Worm (Caenorhabditis elegans) whole organism, late embryonic: ENCODE measurements around the gene T14B4.5.

Experiments
- C08G9.2 ChIP-seq: sonication (generic microtip); optimal IDR thresholded peaks from 2 replicates; lab custom pipeline; 2016; ENCODE audit warnings: mild to moderate bottlenecking, missing genetic modification characterization, moderate library complexity, missing compliant biosample characterization
- K02D7.2 ChIP-seq: sonication (generic microtip); optimal IDR thresholded peaks from 2 replicates; lab custom pipeline; 2017; ENCODE audit warnings: mild to moderate bottlenecking, missing genetic modification characterization, missing compliant biosample characterization
- K09A11.1 ChIP-seq: sonication (generic microtip); optimal IDR thresholded peaks from 2 replicates; lab custom pipeline; 2017; ENCODE audit warnings: antibody characterized with exemption, mild to moderate bottlenecking, missing genetic modification characterization, missing compliant biosample characterization; ENCODE audit not compliant: insufficient read depth
- Y22D7AL.16 ChIP-seq: sonication (generic microtip); optimal IDR thresholded peaks from 2 replicates; lab custom pipeline; 2016; ENCODE audit warnings: missing genetic modification characterization, missing compliant biosample characterization
- ahr-1 ChIP-seq: sonication (generic microtip); optimal IDR thresholded peaks from 2 replicates; lab custom pipeline; 2016; ENCODE audit warnings: missing genetic modification characterization, missing compliant biosample characterization
- ama-1 ChIP-seq: fragments of 150-350 bp; optimal IDR thresholded peaks from 2 replicates; lab custom pipeline; 2014
- ceh-14 ChIP-seq: sonication (generic microtip); optimal IDR thresholded peaks from 2 replicates; lab custom pipeline; 2016; ENCODE audit warnings: missing genotype, missing genetic modification characterization, missing compliant biosample characterization
- ceh-18 ChIP-seq: sonication (generic microtip); optimal IDR thresholded peaks from 2 replicates; lab custom pipeline; 2016; ENCODE audit warnings: missing genetic modification characterization, missing compliant biosample characterization
- ceh-2 ChIP-seq: sonication (generic microtip); optimal IDR thresholded peaks from 2 replicates; lab custom pipeline; 2016; ENCODE audit warnings: missing genotype, missing genetic modification characterization, missing compliant biosample characterization
- ceh-22 ChIP-seq: sonication (generic microtip); optimal IDR thresholded peaks from 2 replicates; lab custom pipeline; 2017; ENCODE audit warnings: missing biosample characterization, missing genetic modification characterization
- ceh-30 ChIP-seq: fragments of 150-350 bp; optimal IDR thresholded peaks from 2 replicates; lab custom pipeline; 2014; ENCODE audit warnings: missing biosample characterization, missing genetic modification characterization
- ceh-31 ChIP-seq: sonication (generic microtip); optimal IDR thresholded peaks from 2 replicates; lab custom pipeline; 2016; ENCODE audit warnings: missing genetic modification characterization, missing compliant biosample characterization
- ceh-34 ChIP-seq: sonication (generic microtip); optimal IDR thresholded peaks from 2 replicates; lab custom pipeline; 2016; ENCODE audit warnings: mild to moderate bottlenecking, missing genetic modification characterization, missing compliant biosample characterization
- ceh-45 ChIP-seq: fragments of 200-800 bp; sonication (Bioruptor generic); IDR thresholded peaks from 2 replicates; pipeline ENCODE4 v1.3.6; 2022; ENCODE audit warnings: missing genetic modification reagents, missing genetic modification characterization, missing compliant biosample characterization
- ceh-48 ChIP-seq: sonication (generic microtip); optimal IDR thresholded peaks from 2 replicates; lab custom pipeline; 2016; ENCODE audit warnings: missing genetic modification characterization, inconsistent platforms, missing compliant biosample characterization
- ceh-9 ChIP-seq: sonication (generic microtip); optimal IDR thresholded peaks from 2 replicates; lab custom pipeline; 2016; ENCODE audit warnings: mild to moderate bottlenecking, missing genetic modification characterization, inconsistent platforms, missing compliant biosample characterization
- che-1 ChIP-seq: sonication (generic microtip); optimal IDR thresholded peaks from 2 replicates; lab custom pipeline; 2016; ENCODE audit warnings: mild to moderate bottlenecking, missing genetic modification characterization, missing compliant biosample characterization
- dve-1 ChIP-seq: sonication (generic microtip); optimal IDR thresholded peaks from 2 replicates; lab custom pipeline; 2017; ENCODE audit warnings: antibody characterized with exemption, mild to moderate bottlenecking, missing genetic modification characterization, missing compliant biosample characterization
- elt-2 ChIP-seq: sonication (generic microtip); optimal IDR thresholded peaks from 2 replicates; lab custom pipeline; 2016; ENCODE audit warnings: missing genetic modification reagents, missing genetic modification characterization, missing compliant biosample characterization
- eyg-1 ChIP-seq: sonication (generic microtip); optimal IDR thresholded peaks from 2 replicates; lab custom pipeline; 2016; ENCODE audit warnings: missing genotype, missing genetic modification characterization, missing compliant biosample characterization
- gmeb-2 ChIP-seq: sonication (generic microtip); optimal IDR thresholded peaks from 2 replicates; lab custom pipeline; 2016; ENCODE audit warnings: missing genetic modification characterization, inconsistent platforms, missing compliant biosample characterization
- hlh-13 ChIP-seq: fragments of 200-800 bp; sonication (Bioruptor generic); optimal IDR thresholded peaks from 2 replicates; lab custom pipeline; 2018; ENCODE audit warnings: mild to moderate bottlenecking, missing genetic modification characterization, missing compliant biosample characterization
- hlh-15 ChIP-seq: sonication (generic microtip); optimal IDR thresholded peaks from 2 replicates; lab custom pipeline; 2016; ENCODE audit warnings: missing genetic modification characterization, missing compliant biosample characterization
- hlh-30 ChIP-seq: sonication (generic microtip); optimal IDR thresholded peaks from 2 replicates; lab custom pipeline; 2017; ENCODE audit warnings: antibody characterized with exemption, missing genetic modification characterization, missing compliant biosample characterization; ENCODE audit not compliant: insufficient read depth
- hlh-6 ChIP-seq: sonication (generic microtip); optimal IDR thresholded peaks from 2 replicates; lab custom pipeline; 2016; ENCODE audit warnings: missing genotype, missing genetic modification characterization, missing compliant biosample characterization
- lim-6 ChIP-seq: sonication (generic microtip); optimal IDR thresholded peaks from 2 replicates; lab custom pipeline; 2016; ENCODE audit warnings: missing genetic modification characterization, missing compliant biosample characterization
- madf-2 ChIP-seq: sonication (generic microtip); optimal IDR thresholded peaks from 2 replicates; lab custom pipeline; 2017; ENCODE audit warnings: missing genetic modification characterization, missing compliant biosample characterization
- mec-3 ChIP-seq: sonication (generic microtip); optimal IDR thresholded peaks from 2 replicates; lab custom pipeline; 2016; ENCODE audit warnings: borderline replicate concordance, missing genetic modification characterization, missing compliant biosample characterization
- nfya-1 ChIP-seq: sonication (generic microtip); optimal IDR thresholded peaks from 2 replicates; lab custom pipeline; 2017; ENCODE audit warnings: missing genetic modification characterization, mild to moderate bottlenecking, missing compliant biosample characterization, antibody characterized with exemption, moderate library complexity
- nhr-11 ChIP-seq: fragments of 150-350 bp; optimal IDR thresholded peaks from 2 replicates; lab custom pipeline; 2014; ENCODE audit warnings: missing biosample characterization, missing genetic modification characterization
- npax-4 ChIP-seq: sonication (generic microtip); optimal IDR thresholded peaks from 2 replicates; lab custom pipeline; 2016; ENCODE audit warnings: missing genetic modification characterization, missing compliant biosample characterization
- odd-2 ChIP-seq: sonication (generic microtip); optimal IDR thresholded peaks from 2 replicates; lab custom pipeline; 2017; ENCODE audit warnings: antibody characterized with exemption, mild to moderate bottlenecking, missing genetic modification characterization, missing compliant biosample characterization
- pat-9 ChIP-seq: fragments of 200-800 bp; sonication (Bioruptor generic); optimal IDR thresholded peaks from 2 replicates; lab custom pipeline; 2018; ENCODE audit warnings: mild to moderate bottlenecking, missing genetic modification characterization, moderate library complexity, missing compliant biosample characterization
- pha-4 ChIP-seq: fragments of 150-350 bp; optimal IDR thresholded peaks from 2 replicates; lab custom pipeline; 2018; ENCODE audit warnings: missing biosample characterization, missing genetic modification reagents, missing genetic modification characterization
- pqm-1 ChIP-seq: sonication (generic microtip); optimal IDR thresholded peaks from 2 replicates; lab custom pipeline; 2016; ENCODE audit warnings: missing genetic modification characterization, missing compliant biosample characterization
- pros-1 ChIP-seq: fragments of 150-350 bp; optimal IDR thresholded peaks from 2 replicates; lab custom pipeline; 2014; ENCODE audit warnings: missing biosample characterization, missing genetic modification reagents, missing genetic modification characterization
- ref-2 ChIP-seq: sonication (generic microtip); optimal IDR thresholded peaks from 2 replicates; lab custom pipeline; 2016; ENCODE audit warnings: missing genetic modification characterization, missing compliant biosample characterization
- sdc-2 ChIP-seq: sonication (generic microtip); optimal IDR thresholded peaks from 2 replicates; lab custom pipeline; 2016; ENCODE audit warnings: missing genotype, missing genetic modification characterization, missing compliant biosample characterization
- sox-4 ChIP-seq: sonication (generic microtip); optimal IDR thresholded peaks from 2 replicates; lab custom pipeline; 2017; ENCODE audit warnings: mild to moderate bottlenecking, missing genetic modification characterization, inconsistent platforms, missing compliant biosample characterization
- syd-9 ChIP-seq: sonication (generic microtip); optimal IDR thresholded peaks from 2 replicates; lab custom pipeline; 2016; ENCODE audit warnings: mild to moderate bottlenecking, missing genetic modification characterization, moderate library complexity, missing compliant biosample characterization
- tbx-2 ChIP-seq: sonication (generic microtip); optimal IDR thresholded peaks from 2 replicates; lab custom pipeline; 2016; ENCODE audit warnings: missing genetic modification characterization, missing compliant biosample characterization
- tbx-7 ChIP-seq: sonication (generic microtip); optimal IDR thresholded peaks from 2 replicates; lab custom pipeline; 2016; ENCODE audit warnings: missing genotype, missing genetic modification characterization, missing compliant biosample characterization
- ttx-3 ChIP-seq: sonication (generic microtip); optimal IDR thresholded peaks from 2 replicates; lab custom pipeline; 2016; ENCODE audit warnings: missing genetic modification reagents, missing genetic modification characterization, missing compliant biosample characterization
- unc-42 ChIP-seq: sonication (generic microtip); optimal IDR thresholded peaks from 2 replicates; lab custom pipeline; 2016; ENCODE audit warnings: missing genotype, missing genetic modification characterization, missing compliant biosample characterization
- unc-55 ChIP-seq: sonication (generic microtip); optimal IDR thresholded peaks from 2 replicates; lab custom pipeline; 2017; ENCODE audit warnings: missing biosample characterization, missing genetic modification reagents, missing genetic modification characterization
- unc-86 ChIP-seq: sonication (generic microtip); optimal IDR thresholded peaks from 2 replicates; lab custom pipeline; 2016; ENCODE audit warnings: missing genetic modification characterization, missing compliant biosample characterization
- zip-5 ChIP-seq: sonication (generic microtip); optimal IDR thresholded peaks from 2 replicates; lab custom pipeline; 2016; ENCODE audit warnings: missing genetic modification characterization, missing compliant biosample characterization
- ztf-16 ChIP-seq: sonication (generic microtip); optimal IDR thresholded peaks from 2 replicates; lab custom pipeline; 2017; ENCODE audit warnings: missing genetic modification characterization, missing compliant biosample characterization

The T14B4.5 gene

ce11 chrII:6729331-6729730 is 12.7 kb downstream of the T14B4.5 start, which contains the start of gene T14B4.8:
T14B4.8 (minus strand) TSS chrII:6729390.
- TF ChIP-seq ceh-45 (no peak), ceh-22 (tag; lab: Kevin White, UChicago) (no peak), unc-42 (tag; lab: Kevin White, UChicago) (peak; percentile 57), sox-4 (tag; lab: Kevin White, UChicago) (no peak), unc-55 (GFP tag; lab: Kevin White, UChicago) (peak; percentile 63), nfya-1 (tag; lab: Kevin White, UChicago) (peak; percentile 12), tbx-2 (tag; lab: Kevin White, UChicago) (peak; percentile 21), syd-9 (tag; lab: Kevin White, UChicago) (no peak), ceh-31 (tag; lab: Kevin White, UChicago) (peak; percentile 31), C08G9.2 (tag; lab: Kevin White, UChicago) (no peak), ref-2 (tag; lab: Kevin White, UChicago) (no peak), elt-2 (tag; lab: Kevin White, UChicago) (peak; percentile 2), ceh-14 (tag; lab: Kevin White, UChicago) (no peak), K02D7.2 (tag; lab: Kevin White, UChicago) (no peak)

- no peak for TF ChIP-seq dve-1 (tag; lab: Kevin White, UChicago)
- no peak for TF ChIP-seq ceh-9 (tag; lab: Kevin White, UChicago)
- TF ChIP-seq odd-2, result no peak
- no peak for TF ChIP-seq ceh-18 (tag; lab: Kevin White, UChicago)
- no peak for TF ChIP-seq sdc-2 (tag; lab: Kevin White, UChicago)
- no peak for TF ChIP-seq unc-55 (GFP tag; lab: Kevin White, UChicago)
- no peak for TF ChIP-seq C08G9.2 (tag; lab: Kevin White, UChicago)
- no peak for TF ChIP-seq hlh-30 (tag; lab: Kevin White, UChicago)
- TF ChIP-seq syd-9 (tag; lab: Kevin White, UChicago), result no peak
- TF ChIP-seq hlh-6 (tag; lab: Kevin White, UChicago), result no peak
Measured at ce11 chrII:6733718-6734117, 17.1 kb downstream of the T14B4.5 start, which contains the start of gene T14B4.9. T14B4.9 (minus strand) TSS chrII:6733818.

ce11 chrII:6734674-6735073 is 18.0 kb downstream of the T14B4.5 start, which contains the start of gene T14B4.3:
T14B4.3 (plus strand) TSS chrII:6734937.
- TF ChIP-seq lim-6 (tag; lab: Kevin White, UChicago) (peak; percentile 48), che-1 (tag; lab: Kevin White, UChicago) (no peak), tbx-7 (peak; percentile 74), ttx-3 (tag; lab: Kevin White, UChicago) (no peak), odd-2 (no peak), madf-2 (tag; lab: Kevin White, UChicago) (no peak), npax-4 (tag; lab: Kevin White, UChicago) (no peak), hlh-15 (tag; lab: Kevin White, UChicago) (no peak), pros-1 (tag; lab: Kevin White, UChicago) (no peak), pqm-1 (tag; lab: Kevin White, UChicago) (peak; percentile 8), mec-3 (tag; lab: Kevin White, UChicago) (no peak), ama-1 (lab: Kevin White, UChicago) (no peak), ahr-1 (tag; lab: Kevin White, UChicago) (peak; percentile 50), hlh-13 (GFP tag; lab: Kevin White, UChicago) (no peak), ceh-2 (tag; lab: Kevin White, UChicago) (peak; percentile 78), syd-9 (tag; lab: Kevin White, UChicago) (peak; percentile 43), Y22D7AL.16 (tag; lab: Kevin White, UChicago) (no peak), ceh-14 (tag; lab: Kevin White, UChicago) (peak; percentile 69), eyg-1 (tag; lab: Kevin White, UChicago) (no peak), gmeb-2 (tag; lab: Kevin White, UChicago) (no peak), ceh-48 (no peak), zip-5 (tag; lab: Kevin White, UChicago) (peak; percentile 73), ceh-34 (tag; lab: Kevin White, UChicago) (peak; percentile 58), nhr-11 (tag; lab: Kevin White, UChicago) (no peak), ceh-45 (no peak), pha-4 (tag; lab: Kevin White, UChicago) (no peak), ref-2 (tag; lab: Kevin White, UChicago) (peak; percentile 76), hlh-30 (tag; lab: Kevin White, UChicago) (no peak), pat-9 (tag; lab: Kevin White, UChicago) (no peak), unc-86 (tag; lab: Kevin White, UChicago) (peak; percentile 15), ceh-30 (tag; lab: Kevin White, UChicago) (no peak), C08G9.2 (tag; lab: Kevin White, UChicago) (peak; percentile 80), ztf-16 (peak; percentile 39), K09A11.1 (no peak)
